Fruit fly (Drosophila melanogaster): ENCODE measurements around the gene Lamtor4.

- no peak for TF ChIP-seq usp (GFP tag; optimal IDR thresholded peaks at IDR 0.05)
- no peak for TF ChIP-seq Dll (optimal IDR thresholded peaks at IDR 0.05)
These were observed 30.3 kb upstream of the Lamtor4 start for dm6 chr3L:3866429-3866828.
